Worm (Caenorhabditis elegans): Measurements from ENCODE around the gene EGAP1.5.

The EGAP1.5 gene

ce11 chrIII:5906749-5907148, 24.8 kb upstream of the EGAP1.5 start, which contains the start of gene erd-2.2:
TSS of gene erd-2.2 (plus strand) at chrIII:5907049.
- TF ChIP-seq hmg-4 (GFP tag; optimal IDR thresholded peaks at IDR 0.05) (no peak), ets-7 (tag; optimal IDR thresholded peaks at IDR 0.05) (no peak), hmbx-1 (tag; optimal IDR thresholded peaks at IDR 0.05) (no peak), scrt-1 (GFP tag; IDR thresholded peaks at IDR 0.05) (no peak), sea-1 (GFP tag; conservative IDR thresholded peaks at IDR 0.05) (no peak), pes-1 (GFP tag; IDR thresholded peaks at IDR 0.05) (no peak), F13C5.2 (tag; optimal IDR thresholded peaks at IDR 0.05) (no peak), tbx-11 (GFP tag; IDR thresholded peaks at IDR 0.05) (no peak), flt-1 (GFP tag; IDR thresholded peaks at IDR 0.05) (no peak), tra-4 (tag; optimal IDR thresholded peaks at IDR 0.05) (no peak), aly-1 (tag; optimal IDR thresholded peaks at IDR 0.05) (no peak), tbx-37 (GFP tag; conservative IDR thresholded peaks at IDR 0.05) (no peak), ama-1 (optimal IDR thresholded peaks at IDR 0.05) (no peak), ceh-36 (tag; optimal IDR thresholded peaks at IDR 0.05) (no peak), hnd-1 (tag; optimal IDR thresholded peaks at IDR 0.05) (no peak), ceh-13 (GFP tag; optimal IDR thresholded peaks at IDR 0.05) (no peak), B0310.2 (tag; optimal IDR thresholded peaks at IDR 0.05) (no peak)

- TF ChIP-seq hmg-4 (GFP tag; optimal IDR thresholded peaks at IDR 0.05) (no peak), pes-1 (GFP tag; IDR thresholded peaks at IDR 0.05) (no peak), hnd-1 (tag; optimal IDR thresholded peaks at IDR 0.05) (no peak), B0310.2 (tag; optimal IDR thresholded peaks at IDR 0.05) (no peak), tbx-11 (GFP tag; IDR thresholded peaks at IDR 0.05) (no peak), sea-1 (GFP tag; conservative IDR thresholded peaks at IDR 0.05) (no peak), ceh-13 (GFP tag; optimal IDR thresholded peaks at IDR 0.05) (no peak), F13C5.2 (tag; optimal IDR thresholded peaks at IDR 0.05) (no peak), hmbx-1 (tag; optimal IDR thresholded peaks at IDR 0.05) (no peak), ceh-36 (tag; optimal IDR thresholded peaks at IDR 0.05) (no peak), tra-4 (tag; optimal IDR thresholded peaks at IDR 0.05) (no peak), tbx-37 (GFP tag; conservative IDR thresholded peaks at IDR 0.05) (no peak), scrt-1 (GFP tag; IDR thresholded peaks at IDR 0.05) (no peak), ets-7 (tag; optimal IDR thresholded peaks at IDR 0.05) (no peak), aly-1 (tag; optimal IDR thresholded peaks at IDR 0.05) (no peak), flt-1 (GFP tag; IDR thresholded peaks at IDR 0.05) (no peak), ama-1 (optimal IDR thresholded peaks at IDR 0.05) (no peak)
These were observed 23.1 kb upstream of the EGAP1.5 start, which contains the start of gene C28H8.3 for ce11 chrIII:5908408-5908807. TSS of gene C28H8.3 (plus strand) at chrIII:5908700.

DNA sequence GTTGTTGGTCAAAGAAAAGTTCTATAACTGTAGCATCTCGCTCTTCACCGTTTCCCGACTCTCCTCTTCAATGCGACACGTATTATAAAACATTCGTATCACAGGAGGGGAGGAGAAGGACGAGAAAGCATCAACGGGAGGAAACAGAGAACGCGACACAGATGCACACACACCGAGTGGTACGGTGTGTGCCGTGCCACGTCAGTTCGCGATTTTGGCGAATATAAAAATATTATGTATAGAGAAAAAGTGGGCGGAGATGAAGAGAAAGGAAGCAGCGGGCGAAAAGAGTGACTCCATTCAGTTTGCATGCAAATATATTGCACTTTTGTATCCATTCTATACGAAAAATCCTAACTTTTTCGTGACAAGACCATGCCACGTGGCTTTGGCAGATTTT, 16.8 kb upstream of the EGAP1.5 start:
- TF ChIP-seq aly-1 (tag; optimal IDR thresholded peaks at IDR 0.05) (peak; percentile 23), F13C5.2 (tag; optimal IDR thresholded peaks at IDR 0.05) (no peak)

DNA sequence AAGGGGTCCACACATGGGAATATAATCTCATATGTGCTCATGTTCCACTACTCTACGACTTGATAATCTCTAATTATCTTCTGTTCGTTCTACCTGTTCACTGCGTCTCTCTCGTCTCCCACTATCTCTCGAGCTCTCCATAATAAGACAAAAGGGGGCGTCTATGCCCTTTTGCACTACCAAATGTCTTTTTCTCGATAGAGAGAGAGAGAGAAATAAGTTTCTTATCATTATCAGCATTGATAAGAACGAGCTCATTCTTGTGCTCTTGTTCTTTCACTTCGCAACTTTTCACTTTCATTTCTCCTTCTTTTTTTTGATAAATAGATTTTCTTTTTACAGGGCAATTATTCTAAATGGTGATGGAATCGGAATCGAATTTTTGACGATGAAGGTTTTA, 15.6 kb upstream of the EGAP1.5 start:
- no peak for TF ChIP-seq hmbx-1 (tag; optimal IDR thresholded peaks at IDR 0.05)
- no peak for TF ChIP-seq F13C5.2 (tag; optimal IDR thresholded peaks at IDR 0.05)
- no peak for TF ChIP-seq pes-1 (GFP tag; IDR thresholded peaks at IDR 0.05)
- no peak for TF ChIP-seq ceh-13 (GFP tag; optimal IDR thresholded peaks at IDR 0.05)
- no peak for TF ChIP-seq tra-4 (tag; optimal IDR thresholded peaks at IDR 0.05)
- no peak for TF ChIP-seq tbx-37 (GFP tag; conservative IDR thresholded peaks at IDR 0.05)
- no peak for TF ChIP-seq sea-1 (GFP tag; conservative IDR thresholded peaks at IDR 0.05)
- TF ChIP-seq ets-7 (tag; optimal IDR thresholded peaks at IDR 0.05): no peak
- no peak for TF ChIP-seq ama-1 (optimal IDR thresholded peaks at IDR 0.05)
- TF ChIP-seq B0310.2 (tag; optimal IDR thresholded peaks at IDR 0.05): no peak

DNA sequence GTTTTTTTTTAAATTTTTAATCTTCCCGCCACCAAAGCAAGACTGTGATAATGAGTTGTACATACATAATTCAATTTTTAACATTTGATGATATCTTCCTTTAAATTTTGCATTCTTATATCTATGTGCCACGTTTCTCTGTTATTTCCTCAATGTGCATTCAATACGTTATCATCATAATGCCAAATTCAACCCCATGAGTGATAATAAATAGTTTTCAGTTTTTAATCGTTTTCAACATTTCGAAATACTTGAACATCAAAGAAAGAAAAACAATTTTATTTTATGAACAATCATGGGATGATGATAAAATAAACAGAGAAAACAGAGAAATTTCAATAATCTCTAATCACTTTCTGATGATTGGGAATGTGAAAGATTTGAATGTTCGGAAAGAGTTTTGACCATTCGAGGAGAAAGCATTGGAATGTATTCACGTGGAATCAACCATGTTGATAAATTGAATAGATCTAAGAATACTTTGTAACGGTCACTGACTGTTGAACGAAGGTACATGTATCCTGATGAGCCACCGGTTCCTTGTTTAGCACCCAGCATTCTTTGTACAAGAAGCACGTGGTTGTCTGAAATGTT, 14.1 kb upstream of the EGAP1.5 start:
- TF ChIP-seq hmg-4 (GFP tag; optimal IDR thresholded peaks at IDR 0.05) (no peak), tbx-11 (GFP tag; IDR thresholded peaks at IDR 0.05) (no peak), pes-1 (GFP tag; IDR thresholded peaks at IDR 0.05) (no peak), ceh-36 (tag; optimal IDR thresholded peaks at IDR 0.05) (no peak), sea-1 (GFP tag; conservative IDR thresholded peaks at IDR 0.05) (no peak), aly-1 (tag; optimal IDR thresholded peaks at IDR 0.05) (no peak), flt-1 (GFP tag; IDR thresholded peaks at IDR 0.05) (no peak), hnd-1 (tag; optimal IDR thresholded peaks at IDR 0.05) (no peak)

- TF ChIP-seq tbx-11 (GFP tag; IDR thresholded peaks at IDR 0.05): no peak
- no peak for TF ChIP-seq ceh-13 (GFP tag; optimal IDR thresholded peaks at IDR 0.05)
- no peak for TF ChIP-seq hmbx-1 (tag; optimal IDR thresholded peaks at IDR 0.05)
- TF ChIP-seq scrt-1 (GFP tag; IDR thresholded peaks at IDR 0.05): no peak
- TF ChIP-seq B0310.2 (tag; optimal IDR thresholded peaks at IDR 0.05): no peak
- no peak for TF ChIP-seq tra-4 (tag; optimal IDR thresholded peaks at IDR 0.05)
- TF ChIP-seq hmg-4 (GFP tag; optimal IDR thresholded peaks at IDR 0.05): no peak
- TF ChIP-seq hnd-1 (tag; optimal IDR thresholded peaks at IDR 0.05): no peak
- TF ChIP-seq ceh-36 (tag; optimal IDR thresholded peaks at IDR 0.05): no peak
- no peak for TF ChIP-seq aly-1 (tag; optimal IDR thresholded peaks at IDR 0.05)
- no peak for TF ChIP-seq tbx-37 (GFP tag; conservative IDR thresholded peaks at IDR 0.05)
- no peak for TF ChIP-seq F13C5.2 (tag; optimal IDR thresholded peaks at IDR 0.05)
- no peak for TF ChIP-seq flt-1 (GFP tag; IDR thresholded peaks at IDR 0.05)
- no peak for TF ChIP-seq sea-1 (GFP tag; conservative IDR thresholded peaks at IDR 0.05)
- TF ChIP-seq pes-1 (GFP tag; IDR thresholded peaks at IDR 0.05): no peak
- no peak for TF ChIP-seq ama-1 (optimal IDR thresholded peaks at IDR 0.05)
These were observed 11.6 kb upstream of the EGAP1.5 start, which contains the start of the genes tdo-2 and C28H8.2 for ce11 chrIII:5919799-5920387. TSS of gene tdo-2 (minus strand) at chrIII:5919955. TSS of gene C28H8.2 (plus strand) at chrIII:5920322.

DNA sequence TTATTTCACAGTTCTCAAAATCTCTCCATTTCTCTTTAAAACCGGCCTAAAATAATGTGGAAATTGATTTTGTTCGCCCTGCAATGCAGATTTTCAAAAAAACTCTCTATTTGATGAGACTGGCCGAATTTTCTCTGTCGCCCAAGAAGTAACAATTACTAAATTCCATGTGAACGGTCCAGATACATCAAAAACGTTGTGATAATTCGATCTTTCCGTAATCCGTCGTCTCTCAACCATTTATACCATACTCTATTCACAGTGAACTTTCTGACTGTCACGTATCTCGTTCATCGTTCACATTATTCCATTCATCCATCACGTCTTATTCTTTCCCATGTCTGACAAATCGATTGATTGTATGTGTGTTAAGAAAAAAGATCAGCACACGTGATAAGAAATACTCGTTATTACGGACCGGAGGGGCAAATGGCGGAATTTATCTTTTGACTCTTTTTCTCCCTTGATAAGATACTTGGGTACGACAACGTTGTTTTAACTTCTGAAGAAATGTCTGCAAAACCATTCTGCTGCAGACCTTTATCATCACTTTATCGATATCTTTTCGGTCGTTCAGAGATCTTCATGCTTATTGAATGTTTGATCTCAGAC, 10.3 kb upstream of the EGAP1.5 start:
- TF ChIP-seq ceh-13 (GFP tag; optimal IDR thresholded peaks at IDR 0.05): no peak
- TF ChIP-seq ceh-36 (tag; optimal IDR thresholded peaks at IDR 0.05): no peak
- no peak for TF ChIP-seq hmbx-1 (tag; optimal IDR thresholded peaks at IDR 0.05)
- no peak for TF ChIP-seq aly-1 (tag; optimal IDR thresholded peaks at IDR 0.05)
- no peak for TF ChIP-seq flt-1 (GFP tag; IDR thresholded peaks at IDR 0.05)
- TF ChIP-seq ets-7 (tag; optimal IDR thresholded peaks at IDR 0.05): no peak
- TF ChIP-seq tbx-37 (GFP tag; conservative IDR thresholded peaks at IDR 0.05): no peak
- TF ChIP-seq tra-4 (tag; optimal IDR thresholded peaks at IDR 0.05): no peak
- no peak for TF ChIP-seq hnd-1 (tag; optimal IDR thresholded peaks at IDR 0.05)
- no peak for TF ChIP-seq F13C5.2 (tag; optimal IDR thresholded peaks at IDR 0.05)
- no peak for TF ChIP-seq scrt-1 (GFP tag; IDR thresholded peaks at IDR 0.05)
- TF ChIP-seq ama-1 (optimal IDR thresholded peaks at IDR 0.05): no peak
- TF ChIP-seq B0310.2 (tag; optimal IDR thresholded peaks at IDR 0.05): no peak
- no peak for TF ChIP-seq hmg-4 (GFP tag; optimal IDR thresholded peaks at IDR 0.05)

Data from whole organism, early embryonic.